Worm (Caenorhabditis elegans) whole organism, late embryonic: ENCODE results near the gene rpc-11.

Source experiments
- C08G9.2 ChIP-seq: sonication (generic microtip); optimal IDR thresholded peaks from 2 replicates; lab custom pipeline; 2016; ENCODE audit warnings: mild to moderate bottlenecking, missing genetic modification characterization, moderate library complexity, missing compliant biosample characterization
- C38D4.7 ChIP-seq: fragments of 200-800 bp; sonication (Bioruptor generic); optimal IDR thresholded peaks from 2 replicates; lab custom pipeline; 2018; ENCODE audit warnings: mild to moderate bottlenecking, missing genetic modification characterization, moderate library complexity, missing compliant biosample characterization
- K02D7.2 ChIP-seq: sonication (generic microtip); optimal IDR thresholded peaks from 2 replicates; lab custom pipeline; 2017; ENCODE audit warnings: mild to moderate bottlenecking, missing genetic modification characterization, missing compliant biosample characterization
- T23F11.4 ChIP-seq: fragments of 200-800 bp; sonication (Bioruptor generic); optimal IDR thresholded peaks from 2 replicates; lab custom pipeline; 2018; ENCODE audit warnings: mild to moderate bottlenecking, missing genetic modification characterization, missing compliant biosample characterization
- ama-1 ChIP-seq: fragments of 150-350 bp; optimal IDR thresholded peaks from 2 replicates; lab custom pipeline; 2014
- ceh-18 ChIP-seq: sonication (generic microtip); optimal IDR thresholded peaks from 2 replicates; lab custom pipeline; 2016; ENCODE audit warnings: missing genetic modification characterization, missing compliant biosample characterization
- ceh-19 ChIP-seq: fragments of 200-800 bp; sonication (Bioruptor generic); optimal IDR thresholded peaks from 2 replicates; lab custom pipeline; 2018; ENCODE audit warnings: mild to moderate bottlenecking, missing genetic modification characterization, missing compliant biosample characterization
- ceh-2 ChIP-seq: sonication (generic microtip); optimal IDR thresholded peaks from 2 replicates; lab custom pipeline; 2016; ENCODE audit warnings: missing genotype, missing genetic modification characterization, missing compliant biosample characterization
- ceh-24 ChIP-seq: sonication (generic microtip); optimal IDR thresholded peaks from 2 replicates; lab custom pipeline; 2016; ENCODE audit warnings: mild to moderate bottlenecking, missing genetic modification characterization, missing compliant biosample characterization
- ceh-30 ChIP-seq: fragments of 150-350 bp; optimal IDR thresholded peaks from 2 replicates; lab custom pipeline; 2014; ENCODE audit warnings: missing biosample characterization, missing genetic modification characterization
- ceh-31 ChIP-seq: sonication (generic microtip); optimal IDR thresholded peaks from 2 replicates; lab custom pipeline; 2016; ENCODE audit warnings: missing genetic modification characterization, missing compliant biosample characterization
- ceh-34 ChIP-seq: sonication (generic microtip); optimal IDR thresholded peaks from 2 replicates; lab custom pipeline; 2016; ENCODE audit warnings: mild to moderate bottlenecking, missing genetic modification characterization, missing compliant biosample characterization
- ceh-6 ChIP-seq: fragments of 200-800 bp; sonication (Bioruptor generic); optimal IDR thresholded peaks from 2 replicates; lab custom pipeline; 2018; ENCODE audit warnings: mild to moderate bottlenecking, missing genetic modification characterization, missing compliant biosample characterization
- ceh-9 ChIP-seq: sonication (generic microtip); optimal IDR thresholded peaks from 2 replicates; lab custom pipeline; 2016; ENCODE audit warnings: mild to moderate bottlenecking, missing genetic modification characterization, inconsistent platforms, missing compliant biosample characterization
- che-1 ChIP-seq: sonication (generic microtip); optimal IDR thresholded peaks from 2 replicates; lab custom pipeline; 2016; ENCODE audit warnings: mild to moderate bottlenecking, missing genetic modification characterization, missing compliant biosample characterization
- fkh-10 ChIP-seq: fragments of 150-350 bp; optimal IDR thresholded peaks from 2 replicates; lab custom pipeline; 2014; ENCODE audit warnings: missing biosample characterization, missing genetic modification reagents, missing genetic modification characterization
- fkh-6 ChIP-seq: sonication (generic microtip); optimal IDR thresholded peaks from 2 replicates; lab custom pipeline; 2016; ENCODE audit warnings: missing genetic modification characterization, missing compliant biosample characterization
- hlh-6 ChIP-seq: sonication (generic microtip); optimal IDR thresholded peaks from 2 replicates; lab custom pipeline; 2016; ENCODE audit warnings: missing genotype, missing genetic modification characterization, missing compliant biosample characterization
- hlh-8 ChIP-seq: sonication (generic microtip); optimal IDR thresholded peaks from 2 replicates; lab custom pipeline; 2016; ENCODE audit warnings: missing genotype, missing genetic modification characterization, missing compliant biosample characterization
- lin-11 ChIP-seq: fragments of 200-800 bp; sonication (Bioruptor generic); optimal IDR thresholded peaks from 2 replicates; lab custom pipeline; 2018; ENCODE audit warnings: mild to moderate bottlenecking, missing genetic modification characterization, missing compliant biosample characterization
- madf-2 ChIP-seq: sonication (generic microtip); optimal IDR thresholded peaks from 2 replicates; lab custom pipeline; 2017; ENCODE audit warnings: missing genetic modification characterization, missing compliant biosample characterization
- nfya-1 ChIP-seq: sonication (generic microtip); optimal IDR thresholded peaks from 2 replicates; lab custom pipeline; 2017; ENCODE audit warnings: missing genetic modification characterization, mild to moderate bottlenecking, missing compliant biosample characterization, antibody characterized with exemption, moderate library complexity
- nhr-232 ChIP-seq: sonication (generic microtip); optimal IDR thresholded peaks from 2 replicates; lab custom pipeline; 2016; ENCODE audit warnings: missing genetic modification characterization, missing compliant biosample characterization
- npax-4 ChIP-seq: sonication (generic microtip); optimal IDR thresholded peaks from 2 replicates; lab custom pipeline; 2016; ENCODE audit warnings: missing genetic modification characterization, missing compliant biosample characterization
- odd-2 ChIP-seq: sonication (generic microtip); optimal IDR thresholded peaks from 2 replicates; lab custom pipeline; 2017; ENCODE audit warnings: antibody characterized with exemption, mild to moderate bottlenecking, missing genetic modification characterization, missing compliant biosample characterization
- pag-3 ChIP-seq: sonication (generic microtip); optimal IDR thresholded peaks from 2 replicates; lab custom pipeline; 2016; ENCODE audit warnings: missing compliant biosample characterization, missing genetic modification characterization, borderline replicate concordance
- pat-9 ChIP-seq: fragments of 200-800 bp; sonication (Bioruptor generic); optimal IDR thresholded peaks from 2 replicates; lab custom pipeline; 2018; ENCODE audit warnings: mild to moderate bottlenecking, missing genetic modification characterization, moderate library complexity, missing compliant biosample characterization
- pax-1 ChIP-seq: fragments of 150-350 bp; optimal IDR thresholded peaks from 2 replicates; lab custom pipeline; 2014; ENCODE audit warnings: missing biosample characterization, missing genetic modification characterization
- pqm-1 ChIP-seq: sonication (generic microtip); optimal IDR thresholded peaks from 2 replicates; lab custom pipeline; 2016; ENCODE audit warnings: missing genetic modification characterization, missing compliant biosample characterization
- rnt-1 ChIP-seq: sonication (generic microtip); optimal IDR thresholded peaks from 2 replicates; lab custom pipeline; 2016; ENCODE audit warnings: missing genetic modification characterization, missing compliant biosample characterization
- sox-2 ChIP-seq: fragments of 200-800 bp; sonication (Bioruptor generic); IDR thresholded peaks from 2 replicates; pipeline ENCODE4 v1.3.6; 2022; ENCODE audit warnings: missing genetic modification reagents, missing genetic modification characterization, missing compliant biosample characterization
- sox-4 ChIP-seq: sonication (generic microtip); optimal IDR thresholded peaks from 2 replicates; lab custom pipeline; 2017; ENCODE audit warnings: mild to moderate bottlenecking, missing genetic modification characterization, inconsistent platforms, missing compliant biosample characterization
- tbx-2 ChIP-seq: sonication (generic microtip); optimal IDR thresholded peaks from 2 replicates; lab custom pipeline; 2016; ENCODE audit warnings: missing genetic modification characterization, missing compliant biosample characterization
- unc-42 ChIP-seq: sonication (generic microtip); optimal IDR thresholded peaks from 2 replicates; lab custom pipeline; 2016; ENCODE audit warnings: missing genotype, missing genetic modification characterization, missing compliant biosample characterization
- unc-55 ChIP-seq: sonication (generic microtip); optimal IDR thresholded peaks from 2 replicates; lab custom pipeline; 2017; ENCODE audit warnings: missing biosample characterization, missing genetic modification reagents, missing genetic modification characterization
- unc-86 ChIP-seq: sonication (generic microtip); optimal IDR thresholded peaks from 2 replicates; lab custom pipeline; 2016; ENCODE audit warnings: missing genetic modification characterization, missing compliant biosample characterization
- zip-5 ChIP-seq: sonication (generic microtip); optimal IDR thresholded peaks from 2 replicates; lab custom pipeline; 2016; ENCODE audit warnings: missing genetic modification characterization, missing compliant biosample characterization

The rpc-11 gene

ce11 chrIV:1365771-1366170, 44.1 kb downstream of the rpc-11 start:
- TF ChIP-seq che-1 (tag; lab: Kevin White, UChicago) (no peak), odd-2 (tag; lab: Kevin White, UChicago) (no peak), fkh-10 (GFP tag; lab: Kevin White, UChicago) (no peak), unc-55 (no peak), C08G9.2 (tag; lab: Kevin White, UChicago) (no peak), npax-4 (tag; lab: Kevin White, UChicago) (no peak), sox-4 (tag; lab: Kevin White, UChicago) (no peak), pag-3 (tag; lab: Kevin White, UChicago) (no peak), hlh-6 (tag; lab: Kevin White, UChicago) (no peak), ceh-6 (GFP tag; lab: Kevin White, UChicago) (no peak), ceh-31 (tag; lab: Kevin White, UChicago) (no peak), madf-2 (tag; lab: Kevin White, UChicago) (no peak), C38D4.7 (GFP tag; lab: Kevin White, UChicago) (no peak), pqm-1 (tag; lab: Kevin White, UChicago) (no peak), pat-9 (tag; lab: Kevin White, UChicago) (no peak), T23F11.4 (GFP tag; lab: Kevin White, UChicago) (no peak), ceh-24 (tag; lab: Kevin White, UChicago) (no peak), pax-1 (tag; lab: Kevin White, UChicago) (no peak), unc-42 (tag; lab: Kevin White, UChicago) (no peak)

ce11 chrIV:1361616-1362228, 48.1 kb downstream of the rpc-11 start:
- TF ChIP-seq ceh-2 (tag; lab: Kevin White, UChicago): no peak
- TF ChIP-seq rnt-1 (tag; lab: Kevin White, UChicago): peak; percentile 10
- no peak for TF ChIP-seq zip-5 (tag; lab: Kevin White, UChicago)
- TF ChIP-seq unc-55: peak; percentile 40
- TF ChIP-seq ceh-18 (tag; lab: Kevin White, UChicago): peak; percentile 34
- TF ChIP-seq nhr-232: no peak
- TF ChIP-seq nfya-1 (tag; lab: Kevin White, UChicago): peak; percentile 29
- peak; percentile 1 for TF ChIP-seq ceh-19
- TF ChIP-seq, all 69 proteins: peak for 5

ce11 chrIV:1359125-1359524, 50.7 kb downstream of the rpc-11 start, which contains the start of gene col-105:
Gene col-105, minus strand, starts transcription at chrIV:1359225.
- TF ChIP-seq sox-2 (GFP tag; lab: Robert Waterston, UW) (no peak), ceh-30 (tag; lab: Kevin White, UChicago) (no peak), sox-4 (tag; lab: Kevin White, UChicago) (no peak), hlh-8 (no peak), pqm-1 (tag; lab: Kevin White, UChicago) (no peak), C08G9.2 (tag; lab: Kevin White, UChicago) (no peak), ceh-34 (tag; lab: Kevin White, UChicago) (no peak), lin-11 (no peak), nhr-232 (no peak), ceh-9 (tag; lab: Kevin White, UChicago) (no peak), fkh-6 (no peak), unc-86 (tag; lab: Kevin White, UChicago) (no peak), K02D7.2 (tag; lab: Kevin White, UChicago) (no peak), C38D4.7 (GFP tag; lab: Kevin White, UChicago) (no peak), pax-1 (tag; lab: Kevin White, UChicago) (no peak), ama-1 (lab: Kevin White, UChicago) (no peak), tbx-2 (tag; lab: Kevin White, UChicago) (no peak)
